Worm (Caenorhabditis elegans) whole organism, mixed stage, embryonic: ENCODE results near the gene B0496.11.

Experiments
- nhr-28 ChIP-seq: fragments of 150-350 bp; optimal IDR thresholded peaks from 2 replicates; lab custom pipeline; 2014; ENCODE audit warnings: missing biosample characterization, missing genetic modification characterization
- nhr-76 ChIP-seq: sonication (generic microtip); optimal IDR thresholded peaks from 2 replicates; lab custom pipeline; 2017; ENCODE audit warnings: missing biosample characterization, missing genetic modification characterization
- tbx-8 ChIP-seq: fragments of 200-800 bp; sonication (Bioruptor generic); optimal IDR thresholded peaks from 2 replicates; lab custom pipeline; 2018; ENCODE audit warnings: mild to moderate bottlenecking, missing genetic modification characterization, moderate library complexity, missing compliant biosample characterization
- ztf-11 ChIP-seq: fragments of 150-350 bp; optimal IDR thresholded peaks from 2 replicates; lab custom pipeline; 2014; ENCODE audit warnings: missing biosample characterization, missing genetic modification characterization

DNA sequence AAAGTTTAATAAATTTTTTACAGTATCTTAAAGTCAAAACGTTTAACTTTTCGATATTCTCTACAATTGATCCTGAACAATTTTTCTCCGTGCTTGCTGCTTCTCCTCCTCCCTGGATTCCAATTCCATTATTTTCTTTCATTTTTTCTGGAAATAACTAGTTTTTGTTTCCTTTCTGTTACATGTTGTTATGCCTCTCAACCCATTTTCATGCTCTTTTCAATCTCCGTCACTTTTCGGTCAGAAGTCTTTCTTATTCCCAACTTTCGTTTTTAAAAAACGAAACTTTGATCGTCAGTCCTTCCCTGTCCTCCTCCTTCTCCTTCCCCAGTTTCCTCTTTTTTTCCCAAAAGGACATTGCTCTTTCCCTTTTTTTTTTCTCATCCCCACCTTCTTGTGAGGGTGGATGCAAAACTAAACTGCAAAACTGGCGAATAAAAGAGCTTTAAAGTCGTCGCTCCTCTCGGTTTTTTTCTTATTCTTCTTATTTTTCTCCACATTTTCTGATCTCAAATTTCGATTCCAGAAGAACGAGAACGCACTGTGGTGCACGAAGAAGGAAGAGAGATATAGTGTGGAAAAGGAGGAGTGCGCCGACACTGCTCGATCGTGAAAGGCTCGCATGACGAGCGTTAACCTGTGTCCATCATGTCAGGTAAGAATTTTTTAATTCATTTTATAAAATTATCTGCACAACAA is 28.7 kb downstream of the B0496.11 start, which contains the start of the genes C48A7.16 and egl-19:
- no peak for TF ChIP-seq ztf-11 (tag; lab: Kevin White, UChicago)
- TF ChIP-seq tbx-8 (GFP tag; lab: Kevin White, UChicago) = no peak
- TF ChIP-seq nhr-28 = no peak
- no peak for TF ChIP-seq nhr-76 (tag; lab: Kevin White, UChicago)
